Worm (Caenorhabditis elegans): ENCODE measurements around the gene K11D12.12.

- TF ChIP-seq elt-3 (tag; optimal IDR thresholded peaks at IDR 0.05): no peak
- no peak for TF ChIP-seq nhr-77 (tag; optimal IDR thresholded peaks at IDR 0.05)
- no peak for TF ChIP-seq pag-3 (tag; optimal IDR thresholded peaks at IDR 0.05; ENCODE audit: borderline replicate concordance, insufficient read depth)
- TF ChIP-seq lsy-2 (tag; optimal IDR thresholded peaks at IDR 0.05): peak in 1 of 2 experiments; percentile 30
- TF ChIP-seq Y116A8C.19 (tag; optimal IDR thresholded peaks at IDR 0.05; ENCODE audit: borderline replicate concordance): no peak
- no peak for TF ChIP-seq ces-1 (GFP tag; optimal IDR thresholded peaks at IDR 0.05)
- TF ChIP-seq nhr-28 (tag; optimal IDR thresholded peaks at IDR 0.05): no peak
- peak; percentile 64 for TF ChIP-seq skn-1 (tag; optimal IDR thresholded peaks at IDR 0.05)
- TF ChIP-seq zag-1 (tag; optimal IDR thresholded peaks at IDR 0.05): no peak
- no peak for TF ChIP-seq swsn-7 (tag; optimal IDR thresholded peaks at IDR 0.05)
- no peak for TF ChIP-seq ceh-82 (tag; optimal IDR thresholded peaks at IDR 0.05)
Measured at ce11 chrV:5084957-5085465, 33.0 kb downstream of the K11D12.12 start, which contains the start of gene Y58A7A.4.

Measured in whole organism, L1 larva.